Fruit fly (Drosophila melanogaster) whole organism, embryonic: ENCODE results near the gene CG12056.

Experiments used
- Atf-2 ChIP-seq: fragments of 200-800 bp; sonication (Bioruptor generic); optimal IDR thresholded peaks from 2 replicates; lab custom pipeline; 2016; ENCODE audit warnings: missing biosample characterization, missing genetic modification characterization
- B-H2 ChIP-seq: fragments of 200-800 bp; sonication (Bioruptor generic); optimal IDR thresholded peaks from 2 replicates; lab custom pipeline; 2018; ENCODE audit warnings: missing biosample characterization, mild to moderate bottlenecking, missing genetic modification characterization
- CG11695 ChIP-seq: fragments of 200-800 bp; sonication (Bioruptor generic); IDR thresholded peaks from 3 replicates; pipeline ENCODE4 v1.3.6; 2022; ENCODE audit warnings: missing biosample characterization, missing genetic modification characterization
- CG13296 ChIP-seq: fragments of 200-800 bp; sonication (Bioruptor generic); optimal IDR thresholded peaks from 3 replicates; lab custom pipeline; 2018; ENCODE audit warnings: missing biosample characterization, mild to moderate bottlenecking, missing genetic modification characterization
- CG14050 ChIP-seq: fragments of 200-800 bp; sonication (Bioruptor generic); IDR thresholded peaks from 3 replicates; pipeline ENCODE4 v1.3.6; 2022; ENCODE audit warnings: missing biosample characterization, missing genetic modification characterization
- CG15696 ChIP-seq: fragments of 200-800 bp; sonication (Bioruptor generic); optimal IDR thresholded peaks from 2 replicates; lab custom pipeline; 2019; ENCODE audit warnings: missing biosample characterization, mild to moderate bottlenecking, missing genetic modification characterization, moderate library complexity
- CG1602 ChIP-seq: fragments of 200-800 bp; sonication (Bioruptor generic); optimal IDR thresholded peaks from 3 replicates; lab custom pipeline; 2016; ENCODE audit warnings: missing biosample characterization, missing genetic modification characterization
- CG1832 ChIP-seq: fragments of 200-800 bp; sonication (Bioruptor generic); optimal IDR thresholded peaks from 2 replicates; lab custom pipeline; 2017; ENCODE audit warnings: missing biosample characterization, mild to moderate bottlenecking, missing genetic modification characterization, inconsistent platforms
- CG2889 ChIP-seq: fragments of 200-800 bp; sonication (Bioruptor generic); IDR thresholded peaks from 3 replicates; pipeline ENCODE4 v1.3.6; 2022; ENCODE audit warnings: missing biosample characterization, missing genetic modification characterization
- CG31224 ChIP-seq: fragments of 200-800 bp; sonication (Bioruptor generic); IDR thresholded peaks from 2 replicates; pipeline ENCODE4 v1.3.6; 2022; ENCODE audit warnings: missing biosample characterization, missing genetic modification characterization
- CG3281 ChIP-seq: fragments of 200-800 bp; sonication (Bioruptor generic); optimal IDR thresholded peaks from 3 replicates; lab custom pipeline; 2017; ENCODE audit warnings: missing biosample characterization, mild to moderate bottlenecking, missing genetic modification characterization
- CG3995 ChIP-seq: fragments of 200-800 bp; sonication (Bioruptor generic); optimal IDR thresholded peaks from 3 replicates; lab custom pipeline; 2016; ENCODE audit warnings: missing biosample characterization, missing genetic modification characterization
- CG4854 ChIP-seq: fragments of 200-800 bp; sonication (Bioruptor generic); optimal IDR thresholded peaks from 2 replicates; lab custom pipeline; 2016; ENCODE audit warnings: missing biosample characterization, missing genetic modification characterization, inconsistent platforms
- CG6654 ChIP-seq: fragments of 200-800 bp; sonication (Bioruptor generic); optimal IDR thresholded peaks from 2 replicates; lab custom pipeline; 2017; ENCODE audit warnings: missing biosample characterization, mild to moderate bottlenecking, missing genetic modification characterization
- CG6765 ChIP-seq: fragments of 200-800 bp; sonication (Bioruptor generic); optimal IDR thresholded peaks from 3 replicates; lab custom pipeline; 2017; ENCODE audit warnings: missing biosample characterization, mild to moderate bottlenecking, missing genetic modification characterization
- CG7928 ChIP-seq: fragments of 200-800 bp; sonication (Bioruptor generic); optimal IDR thresholded peaks from 2 replicates; lab custom pipeline; 2017; ENCODE audit warnings: missing biosample characterization, mild to moderate bottlenecking, missing genetic modification characterization
- CG8478 ChIP-seq: fragments of >200 bp; optimal IDR thresholded peaks from 2 replicates; lab custom pipeline; 2018
- CHES-1-like ChIP-seq: fragments of 200-800 bp; sonication (Bioruptor generic); optimal IDR thresholded peaks from 2 replicates; lab custom pipeline; 2016; ENCODE audit warnings: missing biosample characterization, missing genetic modification characterization
- Dp ChIP-seq: fragments of 200-800 bp; sonication (Bioruptor generic); optimal IDR thresholded peaks from 2 replicates; lab custom pipeline; 2018; ENCODE audit warnings: missing biosample characterization, mild to moderate bottlenecking, missing genetic modification characterization, moderate library complexity
- Dref ChIP-seq: fragments of 200-800 bp; sonication (Bioruptor generic); IDR thresholded peaks from 2 replicates; pipeline ENCODE4 v1.3.6; 2022; ENCODE audit warnings: missing biosample characterization, missing genetic modification characterization
- Fer1 ChIP-seq: fragments of 200-800 bp; sonication (Bioruptor generic); optimal IDR thresholded peaks from 2 replicates; lab custom pipeline; 2017; ENCODE audit warnings: missing biosample characterization, mild to moderate bottlenecking, missing genetic modification characterization
- Fer3 ChIP-seq: fragments of 200-800 bp; sonication (Bioruptor generic); optimal IDR thresholded peaks from 2 replicates; lab custom pipeline; 2018; ENCODE audit warnings: missing biosample characterization, mild to moderate bottlenecking, missing genetic modification characterization, moderate library complexity
- MBD-R2 ChIP-seq: fragments of 200-800 bp; sonication (Bioruptor generic); IDR thresholded peaks from 2 replicates; pipeline ENCODE4 v1.3.6; 2022; ENCODE audit warnings: missing biosample characterization, missing genetic modification characterization
- Oli ChIP-seq: fragments of 200-800 bp; sonication (Bioruptor generic); optimal IDR thresholded peaks from 2 replicates; lab custom pipeline; 2018; ENCODE audit warnings: missing biosample characterization, mild to moderate bottlenecking, missing genetic modification characterization, moderate library complexity
- Vsx1 ChIP-seq: fragments of 200-800 bp; sonication (Bioruptor generic); optimal IDR thresholded peaks from 2 replicates; lab custom pipeline; 2017; ENCODE audit warnings: missing biosample characterization, mild to moderate bottlenecking, missing genetic modification characterization, missing genetic modification reagents
- Xrp1 ChIP-seq: fragments of 200-800 bp; sonication (Bioruptor generic); IDR thresholded peaks from 2 replicates; pipeline ENCODE4 v1.3.6; 2022; ENCODE audit warnings: missing biosample characterization, missing genetic modification characterization
- az2 ChIP-seq: fragments of 200-800 bp; sonication (Bioruptor generic); optimal IDR thresholded peaks from 3 replicates; lab custom pipeline; 2016; ENCODE audit warnings: missing biosample characterization, missing genetic modification characterization
- bab2 ChIP-seq: fragments of 200-800 bp; sonication (Bioruptor generic); optimal IDR thresholded peaks from 2 replicates; lab custom pipeline; 2016; ENCODE audit warnings: missing biosample characterization, missing genetic modification characterization
- bcd ChIP-seq: fragments of 200-800 bp; sonication (Bioruptor generic); optimal IDR thresholded peaks from 2 replicates; lab custom pipeline; 2017; ENCODE audit warnings: missing biosample characterization, mild to moderate bottlenecking, missing genetic modification characterization
- bsh ChIP-seq, 2 experiments: fragments of 200-800 bp; sonication (Bioruptor generic); optimal IDR thresholded peaks; 2 replicates each; lab custom pipeline; 2017 to 2018; ENCODE audit warnings: mild to moderate bottlenecking in 2 of 2, missing biosample characterization in 2 of 2, missing genetic modification characterization in 2 of 2, moderate library complexity in 1 of 2
- crc ChIP-seq: fragments of 200-800 bp; sonication (Bioruptor generic); optimal IDR thresholded peaks from 2 replicates; lab custom pipeline; 2016; ENCODE audit warnings: missing biosample characterization, missing genetic modification characterization
- dmrt99B ChIP-seq: fragments of 200-800 bp; sonication (Bioruptor generic); optimal IDR thresholded peaks from 2 replicates; lab custom pipeline; 2018; ENCODE audit warnings: missing biosample characterization, mild to moderate bottlenecking, missing genetic modification characterization, moderate library complexity
- dpn ChIP-seq, 2 experiments: fragments of 200-800 bp; sonication (Bioruptor generic); optimal IDR thresholded peaks; 3 replicates each; lab custom pipeline; 2016; ENCODE audit warnings: missing biosample characterization in 2 of 2, missing genetic modification characterization in 2 of 2
- dysf ChIP-seq: fragments of 200-800 bp; sonication (Bioruptor generic); IDR thresholded peaks from 3 replicates; pipeline ENCODE4 v1.3.6; 2022; ENCODE audit warnings: missing biosample characterization, missing genetic modification characterization
- ems ChIP-seq: fragments of 200-800 bp; sonication (Bioruptor generic); optimal IDR thresholded peaks from 3 replicates; lab custom pipeline; 2016; ENCODE audit warnings: missing biosample characterization, missing genetic modification characterization
- gro ChIP-seq: fragments of 200-800 bp; sonication (Bioruptor generic); optimal IDR thresholded peaks from 2 replicates; lab custom pipeline; 2016; ENCODE audit warnings: missing biosample characterization, missing genetic modification characterization
- gsb ChIP-seq: fragments of 200-800 bp; sonication (Bioruptor generic); IDR thresholded peaks from 2 replicates; pipeline ENCODE4 v1.3.6; 2022; ENCODE audit warnings: missing biosample characterization, missing genetic modification characterization
- hkb ChIP-seq, 2 experiments: fragments of 200-800 bp in 1 of 2; fragments of >200 bp in 1 of 2; sonication (Bioruptor generic) in 1 of 2; IDR thresholded peaks in 1 of 2; optimal IDR thresholded peaks in 1 of 2; 2 replicates each; pipeline versions ENCODE4 v1.3.6 to Lab custom; 2017 to 2022; ENCODE audit warnings: missing biosample characterization in 1 of 2, missing genetic modification characterization in 1 of 2
- lbe ChIP-seq: fragments of 200-800 bp; sonication (Bioruptor generic); optimal IDR thresholded peaks from 2 replicates; lab custom pipeline; 2016; ENCODE audit warnings: missing biosample characterization, mild to moderate bottlenecking, missing genetic modification characterization
- mirr ChIP-seq: fragments of 200-800 bp; sonication (Bioruptor generic); optimal IDR thresholded peaks from 3 replicates; lab custom pipeline; 2018; ENCODE audit warnings: missing biosample characterization, mild to moderate bottlenecking, missing genetic modification characterization
- nom ChIP-seq: fragments of 200-800 bp; sonication (Bioruptor generic); optimal IDR thresholded peaks from 2 replicates; lab custom pipeline; 2017; ENCODE audit warnings: missing biosample characterization, missing genetic modification characterization, mild to moderate bottlenecking, moderate library complexity, missing genetic modification reagents
- odd ChIP-seq: fragments of 200-800 bp; sonication (Bioruptor generic); optimal IDR thresholded peaks from 2 replicates; lab custom pipeline; 2017; ENCODE audit warnings: missing biosample characterization, mild to moderate bottlenecking, missing genetic modification characterization
- onecut ChIP-seq: fragments of 200-800 bp; sonication (Bioruptor generic); IDR thresholded peaks from 2 replicates; pipeline ENCODE4 v1.3.6; 2022; ENCODE audit warnings: missing biosample characterization, missing genetic modification characterization
- pb ChIP-seq: fragments of 200-800 bp; sonication (Bioruptor generic); optimal IDR thresholded peaks from 3 replicates; lab custom pipeline; 2016; ENCODE audit warnings: missing biosample characterization, missing genetic modification characterization
- phol ChIP-seq: fragments of 200-800 bp; sonication (Bioruptor generic); optimal IDR thresholded peaks from 3 replicates; lab custom pipeline; 2018; ENCODE audit warnings: missing biosample characterization, mild to moderate bottlenecking, missing genetic modification characterization, moderate library complexity
- prd ChIP-seq, 3 experiments: fragments of >200 bp in 2 of 3; fragments of 200-800 bp in 1 of 3; sonication (Bioruptor generic) in 1 of 3; optimal IDR thresholded peaks in 2 of 3; IDR thresholded peaks in 1 of 3; 2 replicates in 2 of 3; 3 replicates in 1 of 3; pipeline versions ENCODE4 v1.3.6 to Lab custom; 2017 to 2022; ENCODE audit warnings: missing biosample characterization in 1 of 3, missing genetic modification characterization in 1 of 3
- row ChIP-seq: fragments of 200-800 bp; sonication (Bioruptor generic); IDR thresholded peaks from 3 replicates; pipeline ENCODE4 v1.3.6; 2022; ENCODE audit warnings: missing biosample characterization, missing genetic modification characterization
- sim ChIP-seq: fragments of 200-800 bp; sonication (Bioruptor generic); IDR thresholded peaks from 2 replicates; pipeline ENCODE4 v1.3.6; 2022; ENCODE audit warnings: missing biosample characterization, missing genetic modification characterization
- sisA ChIP-seq: fragments of 200-800 bp; sonication (Bioruptor generic); IDR thresholded peaks from 2 replicates; pipeline ENCODE4 v1.3.6; 2022; ENCODE audit warnings: missing biosample characterization, missing genetic modification characterization
- zen ChIP-seq: fragments of 200-800 bp; sonication (Bioruptor generic); optimal IDR thresholded peaks from 3 replicates; lab custom pipeline; 2018; ENCODE audit warnings: missing biosample characterization, mild to moderate bottlenecking, missing genetic modification characterization, moderate library complexity

The CG12056 gene

dm6 chrX:9193604-9194003, 1.1 kb downstream of the CG12056 start, which contains the start of gene CG12106 (continued):
- TF ChIP-seq CG2889 (GFP tag; lab: Robert Waterston, UW) (no peak), odd (GFP tag; lab: Kevin White, UChicago) (no peak), crc (GFP tag; lab: Kevin White, UChicago) (peak; percentile 14), Xrp1 (GFP tag; lab: Robert Waterston, UW) (peak; percentile 41; the same call in 1 of the 2 replicates), nom (GFP tag; lab: Kevin White, UChicago) (peak; percentile 13), dpn (GFP tag; optimal IDR thresholded peaks at IDR 0.05; lab: Kevin White, UChicago) (peak; percentile 37 to 45), hkb (optimal IDR thresholded peaks at IDR 0.05; lab: Kevin White, UChicago) (no peak), hkb (GFP tag; IDR thresholded peaks at IDR 0.05; lab: Robert Waterston, UW) (peak; percentile 53), sisA (GFP tag; lab: Robert Waterston, UW) (no peak), phol (tag; lab: Kevin White, UChicago) (peak; percentile 50), CG6765 (no peak), CG14050 (GFP tag; lab: Robert Waterston, UW) (peak; percentile 32; the same call in 1 of the 3 replicates), gsb (GFP tag; lab: Robert Waterston, UW) (0 out of 2 replicates have a peak, but pooled peaks have one; percentile 20), Atf-2 (GFP tag; lab: Kevin White, UChicago) (peak; percentile 1), gro (GFP tag; lab: Kevin White, UChicago) (peak; percentile 33), pb (GFP tag; lab: Kevin White, UChicago) (no peak), row (GFP tag; lab: Robert Waterston, UW) (peak; percentile 92), CG31224 (no peak), bsh (GFP tag; optimal IDR thresholded peaks at IDR 0.05; lab: Kevin White, UChicago) (peak in 1 of 2 experiments; percentile 46), CG8478 (lab: Kevin White, UChicago) (no peak), dysf (GFP tag; lab: Robert Waterston, UW) (peak; percentile 68; the same call in 2 of the 3 replicates), CG3995 (GFP tag; lab: Kevin White, UChicago) (peak; percentile 0), Dref (GFP tag; lab: Robert Waterston, UW) (no peak), Dp (peak; percentile 24), Oli (tag; lab: Kevin White, UChicago) (peak; percentile 25), CG15696 (peak; percentile 30), CG13296 (GFP tag; lab: Kevin White, UChicago) (peak; percentile 50), zen (tag; lab: Kevin White, UChicago) (no peak), ems (GFP tag; lab: Kevin White, UChicago) (peak; percentile 8), mirr (peak; percentile 34), CG6654 (GFP tag; lab: Kevin White, UChicago) (no peak), bab2 (GFP tag; lab: Kevin White, UChicago) (peak; percentile 25), CHES-1-like (GFP tag; lab: Kevin White, UChicago) (peak; percentile 15), MBD-R2 (GFP tag; lab: Robert Waterston, UW) (peak; percentile 33; the same call in 1 of the 2 replicates), CG1602 (GFP tag; lab: Kevin White, UChicago) (peak; percentile 26), prd (optimal IDR thresholded peaks at IDR 0.05; lab: Kevin White, UChicago) (no peak), prd (GFP tag; IDR thresholded peaks at IDR 0.05; lab: Robert Waterston, UW) (peak; percentile 67), bcd (GFP tag; lab: Kevin White, UChicago) (peak; percentile 20), az2 (peak; percentile 26), CG1832 (GFP tag; lab: Kevin White, UChicago) (no peak), Fer1 (GFP tag; lab: Kevin White, UChicago) (peak; percentile 55), CG3281 (GFP tag; lab: Kevin White, UChicago) (peak; percentile 39), lbe (GFP tag; lab: Kevin White, UChicago) (peak; percentile 12), dmrt99B (tag; lab: Kevin White, UChicago) (peak; percentile 40), Vsx1 (no peak), sim (GFP tag; lab: Robert Waterston, UW) (no peak), CG7928 (GFP tag; lab: Kevin White, UChicago) (no peak), Fer3 (tag; lab: Kevin White, UChicago) (peak; percentile 62), B-H2 (peak; percentile 28), CG11695 (GFP tag; lab: Robert Waterston, UW) (peak; percentile 45; the same call in 1 of the 3 replicates), onecut (GFP tag; lab: Robert Waterston, UW) (peak; percentile 32; the same call in 1 of the 2 replicates), CG4854 (peak; percentile 8)
